Fruit fly (Drosophila melanogaster) whole organism, prepupa: ENCODE data around the gene HLH3B.
A peak's percentile ranks its signal among the peaks of the same experiment; 100 is the strongest.

Source experiments
- CG10669 ChIP-seq: fragments of 200-800 bp; sonication (Bioruptor generic); optimal IDR thresholded peaks from 3 replicates; lab custom pipeline; 2018; ENCODE audit warnings: missing biosample characterization, mild to moderate bottlenecking, missing genetic modification characterization, moderate library complexity
- CG11294 ChIP-seq: fragments of 200-800 bp; sonication (Bioruptor generic); IDR thresholded peaks from 2 replicates; pipeline ENCODE4 v1.3.6; 2022; ENCODE audit warnings: missing biosample characterization, missing genetic modification characterization
- CG11762 ChIP-seq: fragments of 200-800 bp; sonication (Bioruptor generic); optimal IDR thresholded peaks from 3 replicates; lab custom pipeline; 2016; ENCODE audit warnings: missing biosample characterization, missing genetic modification characterization; ENCODE audit not compliant: insufficient read depth
- CG11902 ChIP-seq: fragments of 200-800 bp; sonication (Bioruptor generic); optimal IDR thresholded peaks from 3 replicates; lab custom pipeline; 2016; ENCODE audit warnings: missing biosample characterization, missing genetic modification characterization
- CG15336 ChIP-seq: fragments of 200-800 bp; sonication (Bioruptor generic); IDR thresholded peaks from 2 replicates; pipeline ENCODE4 v1.3.6; 2022; ENCODE audit warnings: missing biosample characterization, missing genetic modification characterization
- CG31627 ChIP-seq: fragments of 200-800 bp; sonication (Bioruptor generic); optimal IDR thresholded peaks from 3 replicates; lab custom pipeline; 2016; ENCODE audit warnings: missing biosample characterization, missing genetic modification characterization
- CG32006 ChIP-seq: fragments of 200-800 bp; sonication (Bioruptor generic); optimal IDR thresholded peaks from 3 replicates; lab custom pipeline; 2017; ENCODE audit warnings: missing biosample characterization, mild to moderate bottlenecking, missing genetic modification characterization
- CG34406 ChIP-seq: fragments of 200-800 bp; sonication (Bioruptor generic); optimal IDR thresholded peaks from 3 replicates; lab custom pipeline; 2016; ENCODE audit warnings: missing biosample characterization, missing genetic modification characterization
- CG3919 ChIP-seq: fragments of 200-800 bp; sonication (Bioruptor generic); optimal IDR thresholded peaks from 3 replicates; lab custom pipeline; 2016; ENCODE audit warnings: missing biosample characterization, missing genetic modification characterization
- CG4318 ChIP-seq: fragments of 200-800 bp; sonication (Bioruptor generic); optimal IDR thresholded peaks from 3 replicates; lab custom pipeline; 2017; ENCODE audit warnings: missing biosample characterization, mild to moderate bottlenecking, missing genetic modification characterization
- CG6163 ChIP-seq: fragments of 200-800 bp; sonication (Bioruptor generic); IDR thresholded peaks from 3 replicates; pipeline ENCODE4 v1.3.6; 2022; ENCODE audit warnings: missing biosample characterization, missing genetic modification characterization
- CG6276 ChIP-seq: fragments of 200-800 bp; sonication (Bioruptor generic); optimal IDR thresholded peaks from 2 replicates; lab custom pipeline; 2017; ENCODE audit warnings: missing biosample characterization, mild to moderate bottlenecking, missing genetic modification characterization
- CG6808 ChIP-seq: fragments of 200-800 bp; sonication (Bioruptor generic); optimal IDR thresholded peaks from 3 replicates; lab custom pipeline; 2017; ENCODE audit warnings: missing biosample characterization, missing genetic modification characterization, mild to moderate bottlenecking, moderate library complexity, missing genetic modification reagents
- CG6854 ChIP-seq: fragments of 200-800 bp; sonication (Bioruptor generic); optimal IDR thresholded peaks from 2 replicates; lab custom pipeline; 2017; ENCODE audit warnings: missing biosample characterization, mild to moderate bottlenecking, missing genetic modification characterization
- CG7368 ChIP-seq: fragments of 200-800 bp; sonication (Bioruptor generic); optimal IDR thresholded peaks from 3 replicates; lab custom pipeline; 2016; ENCODE audit warnings: missing biosample characterization, missing genetic modification characterization
- CG8319 ChIP-seq: fragments of 200-800 bp; sonication (Bioruptor generic); optimal IDR thresholded peaks from 3 replicates; lab custom pipeline; 2016; ENCODE audit warnings: missing biosample characterization, missing genetic modification characterization
- Eip75B ChIP-seq: fragments of 200-800 bp; sonication (Bioruptor generic); optimal IDR thresholded peaks from 3 replicates; lab custom pipeline; 2016; ENCODE audit warnings: missing biosample characterization, missing genetic modification characterization
- Eip78C ChIP-seq: fragments of 200-800 bp; sonication (Bioruptor generic); peaks from one replicate; lab custom pipeline; 2016; ENCODE audit warnings: missing biosample characterization, missing genetic modification characterization
- Hr38 ChIP-seq: sonication (Bioruptor generic); optimal IDR thresholded peaks from 2 replicates; lab custom pipeline; 2016; ENCODE audit warnings: missing biosample characterization, missing genetic modification characterization
- Hr4 ChIP-seq: fragments of 200-800 bp; sonication (Bioruptor generic); optimal IDR thresholded peaks from 3 replicates; lab custom pipeline; 2016; ENCODE audit warnings: missing biosample characterization, missing genetic modification characterization
- Lpt ChIP-seq: fragments of 200-800 bp; sonication (Bioruptor generic); optimal IDR thresholded peaks from 3 replicates; lab custom pipeline; 2016; ENCODE audit warnings: missing biosample characterization, missing genetic modification characterization
- Met ChIP-seq: fragments of 200-800 bp; sonication (Bioruptor generic); optimal IDR thresholded peaks from 3 replicates; lab custom pipeline; 2016; ENCODE audit warnings: missing biosample characterization, missing genetic modification characterization
- OdsH ChIP-seq: fragments of 200-800 bp; sonication (Bioruptor generic); optimal IDR thresholded peaks from 3 replicates; lab custom pipeline; 2016; ENCODE audit warnings: missing biosample characterization, missing genetic modification characterization
- Smox ChIP-seq: fragments of 200-800 bp; sonication (Bioruptor generic); optimal IDR thresholded peaks from 3 replicates; lab custom pipeline; 2016; ENCODE audit warnings: missing biosample characterization, missing genetic modification characterization
- Sox14 ChIP-seq: fragments of 200-800 bp; sonication (Bioruptor generic); optimal IDR thresholded peaks from 3 replicates; lab custom pipeline; 2016; ENCODE audit warnings: missing biosample characterization, missing genetic modification characterization
- achi ChIP-seq: fragments of 200-800 bp; sonication (Bioruptor generic); optimal IDR thresholded peaks from 3 replicates; lab custom pipeline; 2016; ENCODE audit warnings: missing biosample characterization, missing genetic modification characterization
- cyc ChIP-seq: fragments of 200-800 bp; sonication (Bioruptor generic); optimal IDR thresholded peaks from 3 replicates; lab custom pipeline; 2016; ENCODE audit warnings: missing biosample characterization, missing genetic modification characterization
- dac ChIP-seq: fragments of 200-800 bp; sonication (Bioruptor generic); optimal IDR thresholded peaks from 2 replicates; lab custom pipeline; 2017; ENCODE audit warnings: missing biosample characterization, mild to moderate bottlenecking, missing genetic modification characterization
- dsx ChIP-seq: fragments of 200-800 bp; optimal IDR thresholded peaks from 3 replicates; lab custom pipeline; 2019; ENCODE audit warnings: missing biosample characterization, mild to moderate bottlenecking, missing genetic modification characterization, moderate library complexity; ENCODE audit not compliant: poor library complexity, severe bottlenecking
- eg ChIP-seq: fragments of 200-800 bp; sonication (Bioruptor generic); IDR thresholded peaks from 3 replicates; pipeline ENCODE4 v1.3.6; 2022; ENCODE audit warnings: missing biosample characterization, missing genetic modification characterization
- fd59A ChIP-seq: fragments of 200-800 bp; sonication (Bioruptor generic); optimal IDR thresholded peaks from 2 replicates; lab custom pipeline; 2017; ENCODE audit warnings: missing biosample characterization, mild to moderate bottlenecking, missing genetic modification characterization, missing genetic modification reagents
- fd85E ChIP-seq: fragments of 200-800 bp; sonication (Bioruptor generic); optimal IDR thresholded peaks from 3 replicates; lab custom pipeline; 2016; ENCODE audit warnings: missing biosample characterization, missing genetic modification characterization
- lz ChIP-seq: fragments of 200-800 bp; sonication (Bioruptor generic); optimal IDR thresholded peaks from 3 replicates; lab custom pipeline; 2016; ENCODE audit warnings: missing biosample characterization, missing genetic modification characterization
- net ChIP-seq: fragments of 200-800 bp; sonication (Bioruptor generic); optimal IDR thresholded peaks from 3 replicates; lab custom pipeline; 2016; ENCODE audit warnings: missing biosample characterization, missing genetic modification characterization
- pdm3 ChIP-seq: fragments of 200-800 bp; sonication (Bioruptor generic); optimal IDR thresholded peaks from 3 replicates; lab custom pipeline; 2016; ENCODE audit warnings: missing biosample characterization, missing genetic modification characterization
- salr ChIP-seq, 2 experiments: fragments of 200-800 bp; sonication (Bioruptor generic); optimal IDR thresholded peaks; 3 replicates each; lab custom pipeline; 2016 to 2018; ENCODE audit warnings: missing biosample characterization in 2 of 2, missing genetic modification characterization in 2 of 2, mild to moderate bottlenecking in 1 of 2
- spab ChIP-seq: fragments of 200-800 bp; sonication (Bioruptor generic); optimal IDR thresholded peaks from 2 replicates; lab custom pipeline; 2017; ENCODE audit warnings: missing biosample characterization, mild to moderate bottlenecking, missing genetic modification characterization, missing genetic modification reagents
- ss ChIP-seq, 2 experiments: fragments of 200-800 bp; sonication (Bioruptor generic); optimal IDR thresholded peaks; 2 replicates in 1 of 2; 3 replicates in 1 of 2; lab custom pipeline; 2017 to 2018; ENCODE audit warnings: mild to moderate bottlenecking in 2 of 2, missing biosample characterization in 2 of 2, missing genetic modification characterization in 2 of 2, moderate library complexity in 1 of 2
- topi ChIP-seq: fragments of 200-800 bp; sonication (Bioruptor generic); optimal IDR thresholded peaks from 3 replicates; lab custom pipeline; 2016; ENCODE audit warnings: missing biosample characterization, missing genetic modification characterization

The HLH3B gene

dm6 chrX:2690376-2690775 is 8.9 kb upstream of the HLH3B start:
- TF ChIP-seq CG11762 (GFP tag; lab: Kevin White, UChicago) (no peak), lz (GFP tag; lab: Kevin White, UChicago) (no peak), Smox (no peak), ss (GFP tag; optimal IDR thresholded peaks at IDR 0.05; lab: Kevin White, UChicago) (no peak), dac (GFP tag; lab: Kevin White, UChicago) (no peak), CG31627 (GFP tag; lab: Kevin White, UChicago) (no peak), pdm3 (GFP tag; lab: Kevin White, UChicago) (no peak), Eip75B (GFP tag; lab: Kevin White, UChicago) (no peak), CG6276 (GFP tag; lab: Kevin White, UChicago) (no peak), CG6854 (GFP tag; lab: Kevin White, UChicago) (no peak), CG6808 (no peak), CG34406 (no peak), CG10669 (GFP tag; lab: Kevin White, UChicago) (no peak), eg (GFP tag; lab: Robert Waterston, UW) (no peak), CG15336 (GFP tag; lab: Robert Waterston, UW) (no peak), CG8319 (GFP tag; lab: Kevin White, UChicago) (no peak), topi (GFP tag; lab: Kevin White, UChicago) (no peak), CG32006 (GFP tag; lab: Kevin White, UChicago) (no peak), cyc (no peak)

dm6 chrX:2686930-2687329 is 5.4 kb upstream of the HLH3B start:
- TF ChIP-seq fd85E (GFP tag; lab: Kevin White, UChicago) (no peak), net (no peak), salr (GFP tag; optimal IDR thresholded peaks at IDR 0.05; lab: Kevin White, UChicago) (no peak), spab (no peak), Hr4 (GFP tag; lab: Kevin White, UChicago) (no peak), CG8319 (GFP tag; lab: Kevin White, UChicago) (no peak), CG6276 (GFP tag; lab: Kevin White, UChicago) (no peak)

dm6 chrX:2685580-2685979 is 4.1 kb upstream of the HLH3B start, which contains the start of gene per:
Gene per, plus strand, starts transcription at chrX:2685580.
- no peak for TF ChIP-seq fd59A (GFP tag; lab: Kevin White, UChicago)

dm6 chrX:2685022-2685421 is 3.5 kb upstream of the HLH3B start:
- TF ChIP-seq CG3919 (peak; percentile 2), Hr38 (GFP tag; lab: Kevin White, UChicago) (no peak), CG15336 (GFP tag; lab: Robert Waterston, UW) (peak; percentile 55), dsx (GFP tag; lab: Kevin White, UChicago) (no peak), Hr4 (GFP tag; lab: Kevin White, UChicago) (peak; percentile 36), CG31627 (GFP tag; lab: Kevin White, UChicago) (no peak), CG6276 (GFP tag; lab: Kevin White, UChicago) (peak; percentile 15), net (peak; percentile 21), pdm3 (GFP tag; lab: Kevin White, UChicago) (peak; percentile 11), achi (GFP tag; lab: Kevin White, UChicago) (no peak), CG32006 (GFP tag; lab: Kevin White, UChicago) (peak; percentile 39), CG6163 (0 out of 3 replicates have a peak, but pooled peaks have one; percentile 14), Eip78C (GFP tag; lab: Kevin White, UChicago) (peak; percentile 54), OdsH (GFP tag; lab: Kevin White, UChicago) (peak; percentile 14), CG11294 (GFP tag; lab: Robert Waterston, UW) (no peak)

- TF ChIP-seq CG4318 (GFP tag; lab: Kevin White, UChicago) (no peak), CG11294 (GFP tag; lab: Robert Waterston, UW) (no peak), ss (GFP tag; optimal IDR thresholded peaks at IDR 0.05; lab: Kevin White, UChicago) (no peak), Eip78C (GFP tag; lab: Kevin White, UChicago) (no peak), net (no peak), cyc (no peak), CG11902 (GFP tag; lab: Kevin White, UChicago) (no peak), fd59A (GFP tag; lab: Kevin White, UChicago) (no peak), Met (GFP tag; lab: Kevin White, UChicago) (no peak), CG6808 (no peak), CG7368 (GFP tag; lab: Kevin White, UChicago) (no peak), Lpt (GFP tag; lab: Kevin White, UChicago) (no peak), CG31627 (GFP tag; lab: Kevin White, UChicago) (no peak), Sox14 (GFP tag; lab: Kevin White, UChicago) (no peak), CG15336 (GFP tag; lab: Robert Waterston, UW) (no peak)
Measured at dm6 chrX:2684442-2684841, 2.9 kb upstream of the HLH3B start.
